Worm (Caenorhabditis elegans): ENCODE results near the gene T11B7.1.

- TF ChIP-seq hnd-1 (tag; optimal IDR thresholded peaks at IDR 0.05): no peak
- no peak for TF ChIP-seq flt-1 (GFP tag; IDR thresholded peaks at IDR 0.05)
- no peak for TF ChIP-seq ama-1 (optimal IDR thresholded peaks at IDR 0.05)
- TF ChIP-seq hmbx-1 (tag; optimal IDR thresholded peaks at IDR 0.05): no peak
- no peak for TF ChIP-seq scrt-1 (GFP tag; IDR thresholded peaks at IDR 0.05)
Observed at ce11 chrIV:8816617-8817016, 23.9 kb upstream of the T11B7.1 start.

Measured in whole organism, early embryonic.